Fruit fly (Drosophila melanogaster): ENCODE measurements around the gene Psa.
A peak's percentile ranks its signal among the peaks of the same experiment; 100 is the strongest.

Psa gene

DNA sequence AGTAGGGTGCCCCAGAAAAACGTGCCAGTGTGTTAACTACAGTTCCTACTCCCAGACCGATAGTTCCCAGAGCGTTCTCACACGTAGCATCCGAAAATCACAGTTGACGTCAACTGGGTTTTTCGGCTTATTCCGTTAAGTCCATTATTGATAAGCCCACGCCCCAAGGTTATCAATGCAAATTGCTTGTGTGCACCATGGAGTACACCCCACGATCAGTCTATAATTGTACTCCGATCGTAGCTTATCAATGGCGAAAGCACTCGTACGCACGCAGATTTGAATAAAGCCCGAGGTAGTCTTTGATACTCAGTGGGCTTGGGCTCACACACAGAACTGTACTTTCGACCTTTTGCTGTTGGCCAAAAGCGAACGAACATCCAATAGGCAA, 44.5 kb downstream of the Psa start:
- no peak for TF ChIP-seq noc (tag; optimal IDR thresholded peaks at IDR 0.05)

DNA sequence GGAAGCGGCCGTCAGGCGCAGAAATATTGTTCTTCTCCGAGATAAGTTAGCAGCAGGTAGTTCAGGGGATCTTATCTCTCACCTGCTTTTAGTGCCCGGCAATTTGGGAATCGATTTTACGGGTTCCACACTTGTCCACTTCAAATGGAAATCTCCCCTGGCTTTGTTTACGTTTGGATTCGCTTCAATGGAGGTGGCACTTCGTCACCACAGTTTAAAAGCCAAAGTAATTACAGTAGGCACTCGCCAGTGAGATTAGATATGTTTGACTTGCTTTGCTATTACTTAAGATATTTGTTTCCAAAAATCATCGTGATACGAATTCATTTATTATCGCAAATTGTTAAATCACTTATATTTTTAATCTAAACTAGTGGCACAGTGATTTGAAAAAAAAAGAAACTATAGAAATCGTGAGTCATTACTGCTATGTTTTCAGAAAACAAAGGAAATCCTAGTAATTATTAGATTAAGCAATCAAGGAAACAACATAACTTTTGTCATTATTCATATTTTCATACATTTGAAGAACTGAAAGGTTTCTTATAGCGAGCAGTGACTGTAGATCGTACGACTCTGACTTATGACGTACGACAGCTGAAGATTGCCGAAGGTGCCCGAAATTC, 45.8 kb downstream of the Psa start:
- TF ChIP-seq noc (tag; optimal IDR thresholded peaks at IDR 0.05): peak; percentile 95

DNA sequence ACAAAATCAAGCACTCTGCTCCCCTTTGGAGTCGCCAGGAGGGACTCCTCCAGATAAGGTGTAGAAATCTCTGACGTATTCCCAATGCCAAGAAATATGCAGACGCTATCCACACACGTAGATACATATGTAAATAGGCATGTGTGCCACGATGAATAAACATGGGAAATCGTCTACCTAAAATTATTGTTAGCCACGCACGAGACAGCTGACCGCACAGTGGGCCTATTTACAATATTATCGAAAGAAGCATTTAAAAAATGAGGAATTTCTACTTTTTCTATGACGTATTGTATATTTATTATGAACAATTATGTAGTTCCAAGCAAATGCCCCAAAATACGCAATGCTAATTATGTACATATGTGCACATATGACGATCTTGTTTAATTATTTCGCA, 46.5 kb downstream of the Psa start:
- TF ChIP-seq noc (tag; optimal IDR thresholded peaks at IDR 0.05): no peak

DNA sequence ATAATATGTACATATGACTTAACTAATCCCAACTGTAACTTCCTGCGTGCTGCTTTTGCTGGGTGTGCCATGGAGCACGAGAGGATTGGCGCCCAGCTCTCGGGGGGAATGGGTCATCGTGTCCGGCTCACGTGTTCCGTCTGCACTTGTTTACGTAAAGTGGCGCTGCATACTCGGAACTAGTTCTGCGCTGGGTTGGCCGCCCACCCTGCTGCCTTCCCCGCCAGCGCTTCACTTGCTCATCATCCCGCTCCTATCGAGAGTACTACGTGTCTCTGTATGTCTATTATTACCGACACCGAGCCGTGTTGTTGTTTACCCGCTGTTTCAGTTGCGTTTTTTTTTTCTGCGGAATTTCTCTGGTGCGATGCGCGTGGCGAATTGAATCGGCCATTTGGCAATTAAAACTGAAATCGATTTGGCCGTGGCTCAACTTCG, 47.0 kb downstream of the Psa start:
- no peak for TF ChIP-seq noc (tag; optimal IDR thresholded peaks at IDR 0.05)

DNA sequence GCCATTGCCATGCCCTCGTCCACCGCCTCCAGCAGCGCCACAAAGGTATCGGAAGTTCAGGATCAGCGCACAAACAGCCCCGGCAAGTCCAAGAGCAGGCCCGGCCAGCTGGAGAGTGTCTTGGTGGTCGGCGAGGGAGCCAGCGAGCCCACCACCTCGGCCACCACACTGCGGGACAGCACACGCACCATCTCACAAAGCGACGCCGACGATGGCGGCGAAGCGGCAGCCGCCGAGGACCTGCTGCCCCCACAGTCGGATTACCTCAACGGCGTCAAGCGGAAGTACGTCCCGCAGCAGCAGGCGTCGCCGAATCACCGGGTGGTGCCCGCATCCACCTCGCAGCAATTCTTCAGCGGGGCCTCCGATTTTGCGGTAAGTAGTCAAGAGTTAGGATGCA, 48.3 kb downstream of the Psa start:
- TF ChIP-seq noc (tag; optimal IDR thresholded peaks at IDR 0.05): no peak

DNA sequence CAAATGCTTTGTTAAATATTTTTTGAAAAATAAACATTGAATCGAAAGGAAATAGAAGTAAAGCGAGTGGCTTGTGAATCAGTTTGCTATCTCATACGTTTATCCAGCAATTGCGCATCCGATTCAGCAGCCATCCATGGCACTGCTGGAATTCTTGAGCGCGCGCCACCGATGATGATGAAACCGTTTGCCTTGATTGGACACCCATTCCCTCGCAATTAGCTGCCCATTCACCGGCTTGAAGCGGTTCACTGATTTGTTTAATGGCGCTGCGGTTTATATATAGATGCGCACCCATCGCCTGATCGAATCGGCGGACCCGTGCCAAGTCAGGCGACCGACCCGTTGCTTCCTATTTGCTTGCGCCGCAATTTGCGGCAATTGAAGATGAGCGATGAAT, 50.5 kb downstream of the Psa start, which contains the start of gene Pcyt2:
Gene Pcyt2 (plus strand): TSS at position 301 of the 400 bp plus-strand sequence.
- no peak for TF ChIP-seq noc (tag; optimal IDR thresholded peaks at IDR 0.05)

DNA sequence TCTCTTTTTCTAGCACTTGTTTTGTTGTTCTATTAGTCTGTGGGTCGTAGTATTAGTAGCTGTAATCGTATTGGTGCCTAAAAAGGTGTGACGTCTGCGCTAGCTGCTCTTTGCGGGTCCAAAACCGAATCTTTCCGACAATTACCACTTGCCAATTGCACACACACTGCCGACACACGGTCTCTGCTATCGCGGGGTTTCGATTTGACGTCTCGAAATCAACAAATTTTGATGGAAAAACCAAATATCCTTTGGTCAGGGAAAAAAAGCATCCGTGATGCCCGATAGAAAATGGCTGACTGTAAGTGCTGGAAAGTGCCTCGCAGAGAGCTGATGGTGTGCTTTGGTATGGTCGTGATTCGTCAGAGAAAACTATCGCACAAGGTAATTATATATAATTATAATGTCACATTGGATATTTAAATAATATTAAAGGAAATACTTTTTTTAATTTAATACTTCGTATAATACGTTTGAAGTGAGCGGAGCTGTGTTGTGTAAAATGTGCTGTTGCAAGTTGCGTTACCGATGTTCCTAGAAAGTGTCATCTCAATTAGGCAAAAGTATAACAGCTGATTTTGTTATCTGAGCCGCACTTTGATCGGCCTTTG, 55.6 kb downstream of the Psa start, which contains the start of the genes Pex10 and CG12099:
Gene Pex10 (plus strand): TSS at position 51 of the 611 bp plus-strand sequence.
Gene CG12099 (minus strand): TSS at position 307 of the 611 bp plus-strand sequence.
- peak; percentile 90 for TF ChIP-seq noc (tag; optimal IDR thresholded peaks at IDR 0.05)

DNA sequence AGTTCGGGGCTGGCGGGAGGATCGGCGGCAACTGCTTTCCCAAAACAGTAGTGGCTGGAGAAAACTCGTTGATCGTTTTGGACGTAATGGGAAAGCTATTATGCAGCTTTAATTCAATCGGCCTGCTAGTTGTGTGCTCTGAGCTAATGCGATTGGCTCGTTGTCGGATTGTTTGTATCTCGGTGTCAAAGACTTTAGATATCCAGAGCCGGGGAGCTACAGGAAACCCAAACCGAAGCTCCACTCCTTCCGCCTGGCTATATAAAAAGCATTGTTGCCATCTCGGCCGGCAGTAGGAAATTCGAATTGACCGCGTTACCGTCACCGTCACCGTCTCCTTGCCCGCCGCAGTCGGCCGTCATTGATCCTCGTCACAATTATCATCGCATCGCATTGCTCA, 62.4 kb downstream of the Psa start, which contains the start of gene CG12003:
Gene CG12003 (plus strand): TSS at position 301 of the 400 bp plus-strand sequence.
- no peak for TF ChIP-seq noc (tag; optimal IDR thresholded peaks at IDR 0.05)

DNA sequence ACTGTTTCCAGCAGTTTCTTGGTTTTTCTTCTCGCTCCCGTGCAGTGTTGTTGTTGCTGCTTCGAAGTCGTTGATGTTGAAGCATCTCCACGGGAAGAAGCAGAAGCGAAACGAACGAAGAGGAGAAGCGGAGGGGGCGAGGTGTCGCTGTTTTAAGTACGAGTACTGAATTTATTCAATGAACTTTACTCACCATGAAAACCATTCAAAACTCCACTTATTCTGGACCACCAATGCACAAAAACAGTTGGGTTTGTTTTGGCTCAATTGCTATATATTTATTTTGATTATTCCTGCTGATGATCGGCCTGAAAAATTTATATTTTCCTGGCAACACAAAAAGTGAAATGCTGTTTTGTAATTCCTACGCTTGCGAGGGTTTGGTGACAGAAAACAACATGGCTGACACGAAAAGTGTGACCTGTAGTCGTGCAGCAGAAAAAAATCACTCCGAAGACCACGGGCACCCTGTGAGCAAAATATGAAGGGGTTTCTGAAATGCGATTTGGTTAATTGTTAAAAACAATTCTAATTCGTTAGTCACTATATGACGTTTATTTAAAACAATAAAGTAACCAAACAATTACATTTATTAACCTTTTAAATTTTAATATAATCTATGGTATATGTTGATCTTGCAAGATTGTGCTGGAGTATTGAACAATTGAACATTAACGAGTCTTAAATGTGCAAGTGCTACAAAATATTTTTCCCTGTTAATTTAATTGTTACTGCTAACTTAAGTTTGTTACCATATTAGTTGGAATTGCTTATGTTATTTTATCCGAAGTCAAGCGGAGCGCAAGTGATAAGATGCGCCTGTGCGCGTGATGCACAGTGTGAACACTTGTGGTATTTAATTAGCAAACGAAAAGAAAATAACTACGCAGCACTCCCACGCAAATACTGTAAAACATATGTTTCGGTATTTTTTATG, 65.8 kb downstream of the Psa start, which contains the start of gene CG7879:
Gene CG7879 (minus strand): TSS at position 384 of the 937 bp plus-strand sequence.
- TF ChIP-seq noc (tag; optimal IDR thresholded peaks at IDR 0.05): no peak

DNA sequence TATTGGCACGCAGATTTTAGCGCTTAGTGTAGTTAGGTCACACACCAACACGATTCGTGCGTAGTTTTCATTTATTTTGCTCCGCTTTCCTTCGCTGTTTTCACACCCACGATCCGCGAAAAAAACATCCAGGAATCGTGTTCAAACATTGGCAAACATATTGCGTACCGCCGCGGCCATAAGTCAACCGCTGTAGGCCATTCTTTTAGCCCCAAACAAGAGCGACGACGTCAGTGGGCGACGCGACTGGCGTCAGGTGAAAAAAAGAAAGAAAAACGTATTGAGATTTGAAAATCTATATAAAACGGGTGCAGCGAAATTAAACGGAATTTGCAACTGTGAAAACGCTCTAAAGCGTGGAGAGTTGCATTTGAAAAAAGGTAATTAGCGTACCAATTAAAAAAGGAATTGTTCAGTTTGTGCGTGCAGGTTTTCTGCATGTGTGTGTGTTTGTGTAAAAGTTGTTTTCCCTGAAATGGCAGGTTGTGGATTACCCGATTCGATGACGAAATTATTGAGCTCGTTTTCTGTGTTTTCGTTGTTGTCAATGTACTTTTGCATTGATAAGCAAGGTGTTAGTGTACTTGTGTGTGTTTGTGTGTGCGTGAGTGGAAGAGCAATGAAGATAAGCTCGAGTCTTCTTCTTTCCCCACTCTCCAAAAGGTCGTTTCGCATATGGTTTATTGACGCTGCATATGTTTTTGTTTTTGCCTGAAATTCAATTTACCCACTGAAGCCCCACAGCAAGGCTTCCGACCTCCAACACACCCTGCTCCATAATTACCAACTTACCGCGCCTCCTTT, 66.7 kb downstream of the Psa start, which contains the start of gene Tmep:
Gene Tmep (plus strand): TSS at position 20 of the 804 bp plus-strand sequence.
- TF ChIP-seq noc (tag; optimal IDR thresholded peaks at IDR 0.05): peak; percentile 8

DNA sequence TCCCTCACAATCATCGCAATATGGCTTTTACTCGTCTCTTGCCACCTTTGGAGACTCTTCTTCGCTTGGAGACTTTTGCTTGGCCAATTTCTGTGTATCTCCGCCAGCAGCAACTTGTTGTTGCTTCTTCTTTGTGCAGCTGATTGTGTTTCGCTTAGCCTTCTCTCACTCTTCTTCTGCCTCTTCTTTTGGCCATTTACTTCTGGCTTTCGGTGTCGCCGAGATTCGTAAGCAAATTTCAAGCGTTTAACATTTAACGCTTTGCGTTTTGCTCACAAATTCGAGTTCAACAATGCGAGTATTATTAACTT, 67.3 kb downstream of the Psa start:
- TF ChIP-seq noc (tag; optimal IDR thresholded peaks at IDR 0.05): no peak

DNA sequence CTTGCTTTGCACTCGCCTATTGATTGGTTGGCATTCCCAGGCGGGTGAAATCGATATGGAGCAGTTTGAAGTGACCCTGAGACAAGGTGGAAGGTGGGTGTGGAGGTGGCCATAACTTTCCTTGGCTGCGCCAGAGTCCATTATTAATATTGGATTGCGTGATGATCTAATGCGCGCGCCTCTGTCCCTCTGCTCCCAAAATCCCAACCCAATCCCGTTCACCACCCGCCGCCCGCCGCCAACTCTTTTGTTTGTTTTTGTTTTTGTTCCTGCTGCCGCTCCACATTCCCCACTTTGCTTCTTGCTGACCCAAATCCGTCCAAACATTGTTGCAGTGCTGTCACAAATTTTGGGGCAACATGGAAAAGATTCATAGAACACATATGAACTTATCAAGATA, 68.4 kb downstream of the Psa start:
- TF ChIP-seq noc (tag; optimal IDR thresholded peaks at IDR 0.05): no peak

Measured in whole organism, larva.